Worm (Caenorhabditis elegans): ENCODE data around the gene math-33.

ce11 chrV:11133516-11133915, 19.8 kb downstream of the math-33 start:
- TF ChIP-seq ztf-11 (tag; optimal IDR thresholded peaks at IDR 0.05) (no peak), ZK546.5 (tag; optimal IDR thresholded peaks at IDR 0.05) (no peak), zag-1 (tag; optimal IDR thresholded peaks at IDR 0.05) (no peak), nhr-76 (tag; optimal IDR thresholded peaks at IDR 0.05) (no peak), lin-15B (tag; optimal IDR thresholded peaks at IDR 0.05) (no peak), ama-1 (optimal IDR thresholded peaks at IDR 0.05) (no peak), skn-1 (tag; optimal IDR thresholded peaks at IDR 0.05) (no peak), ceh-16 (tag; optimal IDR thresholded peaks at IDR 0.05) (no peak)

Data from whole organism, L3 larva.